Worm (Caenorhabditis elegans): ENCODE data around the gene F40G9.12.

- TF ChIP-seq elt-3 (tag; optimal IDR thresholded peaks at IDR 0.05) (no peak), unc-62 (GFP tag; optimal IDR thresholded peaks at IDR 0.05) (no peak), nhr-237 (tag; optimal IDR thresholded peaks at IDR 0.05) (no peak), lin-13 (GFP tag; optimal IDR thresholded peaks at IDR 0.05) (no peak), lsy-2 (tag; optimal IDR thresholded peaks at IDR 0.05) (no peak), peb-1 (tag; optimal IDR thresholded peaks at IDR 0.05) (no peak), nhr-10 (tag; optimal IDR thresholded peaks at IDR 0.05) (no peak), snpc-4 (tag; optimal IDR thresholded peaks at IDR 0.05) (no peak), ceh-16 (tag; optimal IDR thresholded peaks at IDR 0.05) (no peak), skn-1 (tag; optimal IDR thresholded peaks at IDR 0.05) (no peak), elt-1 (tag; optimal IDR thresholded peaks at IDR 0.05) (no peak), unc-39 (tag; optimal IDR thresholded peaks at IDR 0.05) (no peak), ztf-4 (tag; optimal IDR thresholded peaks at IDR 0.05) (no peak)
Observed at ce11 chrIII:151084-151483, 20.6 kb upstream of the F40G9.12 start.
